Fruit fly (Drosophila melanogaster) whole organism, wandering third instar larva: ENCODE measurements around the gene Art9.

Experiments used
- Rel ChIP-seq, 2 experiments: fragments of 200-800 bp; sonication (Bioruptor generic) in 1 of 2; optimal IDR thresholded peaks; 2 replicates in 1 of 2; 3 replicates in 1 of 2; lab custom pipeline; 2016 to 2019; ENCODE audit warnings: mild to moderate bottlenecking in 2 of 2, missing biosample characterization in 2 of 2, missing genetic modification characterization in 2 of 2, moderate library complexity in 1 of 2
- psq ChIP-seq: fragments of 200-800 bp; sonication (Bioruptor generic); optimal IDR thresholded peaks from 3 replicates; lab custom pipeline; 2017; ENCODE audit warnings: missing biosample characterization, mild to moderate bottlenecking, missing genetic modification characterization, moderate library complexity

DNA sequence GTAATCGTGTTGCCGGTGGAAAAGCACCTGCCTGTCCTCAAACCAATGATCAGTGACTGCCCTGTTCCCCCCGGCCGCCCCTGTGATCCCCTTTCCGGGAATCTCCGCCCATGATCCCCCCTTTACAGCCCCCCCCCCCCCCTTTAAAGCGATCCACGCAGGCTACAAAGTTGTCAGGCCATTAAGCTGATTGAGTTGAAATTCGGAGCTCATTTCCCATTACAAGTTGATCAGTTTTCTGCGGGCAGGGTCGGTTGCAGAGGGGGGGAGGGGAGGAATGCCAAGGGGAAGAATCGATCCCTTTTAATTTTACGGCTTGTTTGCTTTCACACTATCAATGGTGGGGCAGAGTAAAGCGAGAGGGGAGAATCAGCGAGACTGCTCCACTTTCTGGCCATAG lies 9.3 kb downstream of the Art9 start:
- no peak for TF ChIP-seq psq (GFP tag; lab: Kevin White, UChicago)
- TF ChIP-seq Rel (GFP tag; optimal IDR thresholded peaks at IDR 0.05; lab: Kevin White, UChicago), result no peak
- TF ChIP-seq Rel (tag; optimal IDR thresholded peaks at IDR 0.05; lab: Kevin White, UChicago), result no peak
